Fruit fly (Drosophila melanogaster): ENCODE data around the gene Ccp84Af.

The Ccp84Af gene

dm6 chr3R:6664371-6665116, 25.5 kb downstream of the Ccp84Af start (continued):
- no peak for TF ChIP-seq sob (GFP tag; IDR thresholded peaks at IDR 0.05)
- TF ChIP-seq sqz (GFP tag; optimal IDR thresholded peaks at IDR 0.05), result no peak
- TF ChIP-seq knrl (GFP tag; IDR thresholded peaks at IDR 0.05; ENCODE audit: partially characterized antibody), result 0 out of 3 replicates have a peak, but pooled peaks have one; percentile 13
- no peak for TF ChIP-seq CG9876 (GFP tag; optimal IDR thresholded peaks at IDR 0.05)
- peak; percentile 8 for TF ChIP-seq btn (GFP tag; optimal IDR thresholded peaks at IDR 0.05)
- no peak for TF ChIP-seq CG14965 (GFP tag; optimal IDR thresholded peaks at IDR 0.05; ENCODE audit: borderline replicate concordance)
- TF ChIP-seq tup (GFP tag; optimal IDR thresholded peaks at IDR 0.05), result no peak
- no peak for TF ChIP-seq scrt (GFP tag; optimal IDR thresholded peaks at IDR 0.05)
- TF ChIP-seq YL-1 (GFP tag; optimal IDR thresholded peaks at IDR 0.05), result no peak
- no peak for TF ChIP-seq CG15011 (GFP tag; optimal IDR thresholded peaks at IDR 0.05)
- peak; percentile 49 for TF ChIP-seq CG6813 (GFP tag; optimal IDR thresholded peaks at IDR 0.05)
- TF ChIP-seq Ptx1 (GFP tag; IDR thresholded peaks at IDR 0.05), result no peak
- no peak for TF ChIP-seq sug (tag; optimal IDR thresholded peaks at IDR 0.05)
- no peak for TF ChIP-seq HLH54F (GFP tag; optimal IDR thresholded peaks at IDR 0.05)
- no peak for TF ChIP-seq CG34422 (GFP tag; IDR thresholded peaks at IDR 0.05)
- TF ChIP-seq CG10366 (GFP tag; IDR thresholded peaks at IDR 0.05), result no peak
- no peak for TF ChIP-seq Spps (tag; optimal IDR thresholded peaks at IDR 0.05)
- TF ChIP-seq stc (GFP tag; IDR thresholded peaks at IDR 0.05), result no peak
- TF ChIP-seq lola (GFP tag; optimal IDR thresholded peaks at IDR 0.05), result peak in 1 of 3 experiments; percentile 27
- TF ChIP-seq CG2712 (tag; optimal IDR thresholded peaks at IDR 0.05), result peak; percentile 14
- TF ChIP-seq Ssrp (tag; optimal IDR thresholded peaks at IDR 0.05), result peak; percentile 31
- TF ChIP-seq ac (GFP tag; optimal IDR thresholded peaks at IDR 0.05), result peak; percentile 70
- no peak for TF ChIP-seq zfh2 (GFP tag; optimal IDR thresholded peaks at IDR 0.05)
- TF ChIP-seq Ravus (GFP tag; IDR thresholded peaks at IDR 0.05), result no peak
- peak; percentile 37 for TF ChIP-seq Oli (tag; optimal IDR thresholded peaks at IDR 0.05)
- TF ChIP-seq CG13775 (GFP tag; optimal IDR thresholded peaks at IDR 0.05), result peak; percentile 23
- TF ChIP-seq CG9727 (GFP tag; optimal IDR thresholded peaks at IDR 0.05), result peak; percentile 39
- TF ChIP-seq TFAM (GFP tag; optimal IDR thresholded peaks at IDR 0.05), result no peak
- TF ChIP-seq CG10462 (GFP tag; optimal IDR thresholded peaks at IDR 0.05), result no peak
- TF ChIP-seq hkb (optimal IDR thresholded peaks at IDR 0.05), result no peak
- no peak for TF ChIP-seq hkb (GFP tag; IDR thresholded peaks at IDR 0.05)
- TF ChIP-seq hbn (GFP tag; IDR thresholded peaks at IDR 0.05; ENCODE audit: partially characterized antibody), result no peak
- TF ChIP-seq Poxn (GFP tag; IDR thresholded peaks at IDR 0.05), result no peak
- TF ChIP-seq Hmx (GFP tag; optimal IDR thresholded peaks at IDR 0.05), result no peak
- TF ChIP-seq CG18011 (GFP tag; optimal IDR thresholded peaks at IDR 0.05), result no peak
- no peak for TF ChIP-seq bigmax (GFP tag; optimal IDR thresholded peaks at IDR 0.05)
- no peak for TF ChIP-seq BtbVII (GFP tag; optimal IDR thresholded peaks at IDR 0.05)
- no peak for TF ChIP-seq CG31224 (GFP tag; IDR thresholded peaks at IDR 0.05)
- no peak for TF ChIP-seq br (optimal IDR thresholded peaks at IDR 0.05)
- TF ChIP-seq fd96Cb (tag; optimal IDR thresholded peaks at IDR 0.05), result no peak
- TF ChIP-seq Sin3A (optimal IDR thresholded peaks at IDR 0.05), result no peak
- TF ChIP-seq peb (GFP tag; IDR thresholded peaks at IDR 0.05), result no peak
- TF ChIP-seq CG15479 (GFP tag; optimal IDR thresholded peaks at IDR 0.05), result peak; percentile 56
- TF ChIP-seq her (GFP tag; optimal IDR thresholded peaks at IDR 0.05), result no peak
- no peak for TF ChIP-seq CG17568 (GFP tag; optimal IDR thresholded peaks at IDR 0.05)
- TF ChIP-seq twi (tag; optimal IDR thresholded peaks at IDR 0.05), result no peak
- TF ChIP-seq nerfin-2 (GFP tag; IDR thresholded peaks at IDR 0.05; ENCODE audit: partially characterized antibody), result no peak
- TF ChIP-seq CG11398 (GFP tag; optimal IDR thresholded peaks at IDR 0.05), result no peak
- no peak for TF ChIP-seq D (optimal IDR thresholded peaks at IDR 0.05)
- no peak for TF ChIP-seq D (GFP tag; optimal IDR thresholded peaks at IDR 0.05)
- no peak for TF ChIP-seq kah (GFP tag; optimal IDR thresholded peaks at IDR 0.05)
